Worm (Caenorhabditis elegans) whole organism, mixed stage, embryonic: ENCODE measurements around the gene ckc-1.

Experiments
- blmp-1 ChIP-seq: fragments of 150-350 bp; optimal IDR thresholded peaks from 2 replicates; lab custom pipeline; 2014; ENCODE audit warnings: missing biosample characterization, missing genetic modification characterization
- ceh-83 ChIP-seq: fragments of 200-800 bp; sonication (Bioruptor generic); optimal IDR thresholded peaks from 2 replicates; lab custom pipeline; 2018; ENCODE audit warnings: mild to moderate bottlenecking, missing genetic modification characterization, missing compliant biosample characterization
- ces-1 ChIP-seq: fragments of 150-350 bp; optimal IDR thresholded peaks from 2 replicates; lab custom pipeline; 2014; ENCODE audit warnings: missing biosample characterization, missing genetic modification reagents, missing genetic modification characterization
- elt-1 ChIP-seq: sonication (generic microtip); optimal IDR thresholded peaks from 2 replicates; lab custom pipeline; 2017; ENCODE audit warnings: missing genetic modification characterization, mild to moderate bottlenecking, missing compliant biosample characterization, antibody characterized with exemption, moderate library complexity, borderline replicate concordance; ENCODE audit not compliant: insufficient read depth
- ham-2 ChIP-seq: fragments of 200-800 bp; sonication (Bioruptor generic); optimal IDR thresholded peaks from 2 replicates; lab custom pipeline; 2018; ENCODE audit warnings: mild to moderate bottlenecking, missing genetic modification characterization, missing compliant biosample characterization
- hlh-1 ChIP-seq: fragments of 150-350 bp; optimal IDR thresholded peaks from 2 replicates; lab custom pipeline; 2014; ENCODE audit warnings: missing biosample characterization, missing genetic modification reagents, missing genetic modification characterization
- lin-13 ChIP-seq: fragments of 150-350 bp; optimal IDR thresholded peaks from 2 replicates; lab custom pipeline; 2014; ENCODE audit warnings: missing biosample characterization, missing genetic modification characterization
- lsy-2 ChIP-seq: fragments of 150-350 bp; optimal IDR thresholded peaks from 2 replicates; lab custom pipeline; 2014; ENCODE audit warnings: missing biosample characterization, missing genetic modification characterization
- nhr-237 ChIP-seq: fragments of 150-350 bp; optimal IDR thresholded peaks from 2 replicates; lab custom pipeline; 2014; ENCODE audit warnings: missing biosample characterization, missing genetic modification characterization
- nhr-28 ChIP-seq: fragments of 150-350 bp; optimal IDR thresholded peaks from 2 replicates; lab custom pipeline; 2014; ENCODE audit warnings: missing biosample characterization, missing genetic modification characterization
- pha-4 ChIP-seq: fragments of 150-350 bp; optimal IDR thresholded peaks from 2 replicates; lab custom pipeline; 2018; ENCODE audit warnings: missing biosample characterization, missing genetic modification reagents, missing genetic modification characterization
- snpc-4 ChIP-seq: fragments of 150-350 bp; optimal IDR thresholded peaks from 2 replicates; lab custom pipeline; 2014; ENCODE audit warnings: missing biosample characterization, missing genetic modification characterization
- unc-62 ChIP-seq: fragments of 150-350 bp; optimal IDR thresholded peaks from 2 replicates; lab custom pipeline; 2014; ENCODE audit warnings: missing biosample characterization, missing genetic modification reagents, missing genetic modification characterization

DNA sequence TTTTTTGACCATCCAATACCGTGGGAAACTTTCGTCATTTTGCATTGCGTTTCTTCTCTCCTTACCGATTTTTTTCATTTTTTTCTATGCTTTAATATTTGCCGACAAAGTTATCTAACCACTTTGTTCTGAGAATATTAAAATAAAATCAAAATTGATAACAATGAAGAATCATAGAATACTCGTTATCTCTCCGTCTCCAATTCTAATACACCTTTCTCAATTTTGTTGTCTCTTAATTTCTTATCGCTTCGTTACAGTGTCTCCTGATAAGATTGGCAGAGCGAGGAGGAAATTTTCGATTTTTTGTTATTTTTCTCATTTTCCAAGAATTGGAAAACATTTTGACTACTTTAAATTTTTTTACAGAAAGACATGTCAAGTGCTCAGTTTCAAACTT, at the start of gene ckc-1:
- TF ChIP-seq unc-62 (GFP tag; lab: Kevin White, UChicago): no peak
- no peak for TF ChIP-seq ceh-83 (GFP tag; lab: Kevin White, UChicago)
- no peak for TF ChIP-seq elt-1 (tag; lab: Kevin White, UChicago)
- TF ChIP-seq hlh-1 (tag; lab: Kevin White, UChicago): no peak
- no peak for TF ChIP-seq ces-1 (GFP tag; lab: Kevin White, UChicago)
- no peak for TF ChIP-seq nhr-237 (tag; lab: Kevin White, UChicago)
- no peak for TF ChIP-seq nhr-28 (tag; lab: Kevin White, UChicago)
- no peak for TF ChIP-seq pha-4
- no peak for TF ChIP-seq lsy-2 (tag; lab: Kevin White, UChicago)
- no peak for TF ChIP-seq snpc-4
- no peak for TF ChIP-seq lin-13
- no peak for TF ChIP-seq ham-2
- no peak for TF ChIP-seq blmp-1 (tag; lab: Kevin White, UChicago)
